Worm (Caenorhabditis elegans) whole organism, L2 larva: ENCODE measurements around the gene epg-9.

Experiments used
- aly-2 ChIP-seq: fragments of 150-350 bp; optimal IDR thresholded peaks from 2 replicates; lab custom pipeline; 2014; ENCODE audit warnings: missing biosample characterization, missing genetic modification characterization
- elt-1 ChIP-seq: fragments of 150-350 bp; optimal IDR thresholded peaks from 2 replicates; lab custom pipeline; 2014; ENCODE audit warnings: missing biosample characterization, missing genetic modification characterization
- lsy-2 ChIP-seq, 2 experiments: fragments of 150-350 bp in 1 of 2; sonication (generic microtip) in 1 of 2; optimal IDR thresholded peaks; 2 replicates each; lab custom pipeline; 2014 to 2017; ENCODE audit warnings: missing biosample characterization in 2 of 2, missing genetic modification characterization in 2 of 2
- mbf-1 ChIP-seq: sonication (generic microtip); optimal IDR thresholded peaks from 2 replicates; lab custom pipeline; 2017; ENCODE audit warnings: missing biosample characterization, missing genetic modification characterization
- nhr-25 ChIP-seq: fragments of 150-350 bp; sonication (generic microtip); optimal IDR thresholded peaks from 3 replicates; lab custom pipeline; 2014; ENCODE audit warnings: missing biosample characterization, missing genetic modification characterization
- snpc-4 ChIP-seq: fragments of 150-350 bp; optimal IDR thresholded peaks from 2 replicates; lab custom pipeline; 2014; ENCODE audit warnings: missing biosample characterization, missing genetic modification characterization
- unc-62 ChIP-seq: fragments of 150-350 bp; optimal IDR thresholded peaks from 2 replicates; lab custom pipeline; 2014; ENCODE audit warnings: missing biosample characterization, missing genetic modification reagents, missing genetic modification characterization
- ztf-4 ChIP-seq: fragments of 150-350 bp; optimal IDR thresholded peaks from 2 replicates; lab custom pipeline; 2014; ENCODE audit warnings: missing biosample characterization, missing genetic modification characterization

DNA sequence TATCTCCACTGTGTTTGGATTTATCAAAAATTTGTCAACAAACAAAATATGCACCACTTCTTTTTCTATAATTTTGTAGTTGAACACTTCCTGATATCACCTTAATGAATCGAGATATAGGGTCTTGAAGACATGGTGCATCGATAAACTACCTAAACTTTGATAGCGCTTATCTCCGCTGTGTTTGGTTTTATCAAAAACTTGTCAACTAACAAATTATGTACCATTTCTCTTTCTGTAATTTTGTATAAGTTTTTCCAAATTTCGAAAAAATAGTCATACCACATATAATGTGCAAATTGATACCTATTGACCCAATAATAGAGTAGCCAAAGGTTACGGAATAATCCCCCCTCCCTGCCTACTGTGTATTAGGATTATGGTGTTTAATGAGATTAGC is 29.2 kb downstream of the epg-9 start:
- no peak for TF ChIP-seq ztf-4
- no peak for TF ChIP-seq snpc-4 (tag; lab: Kevin White, UChicago)
- no peak for TF ChIP-seq aly-2 (tag; lab: Kevin White, UChicago)
- no peak for TF ChIP-seq elt-1
- no peak for TF ChIP-seq lsy-2 (tag; optimal IDR thresholded peaks at IDR 0.05; lab: Kevin White, UChicago)
- TF ChIP-seq unc-62 (GFP tag; lab: Kevin White, UChicago) = no peak
- no peak for TF ChIP-seq mbf-1 (tag; lab: Kevin White, UChicago)
- TF ChIP-seq nhr-25 (tag; lab: Kevin White, UChicago) = no peak
